Worm (Caenorhabditis elegans) whole organism, L3 larva: ENCODE data around the gene srsy-2.

Experiments used
- elt-2 ChIP-seq: sonication (generic microtip); optimal IDR thresholded peaks from 2 replicates; lab custom pipeline; 2016; ENCODE audit warnings: missing genetic modification reagents, mild to moderate bottlenecking, missing genetic modification characterization, missing compliant biosample characterization
- jun-1 ChIP-seq: fragments of 150-350 bp; optimal IDR thresholded peaks from 2 replicates; lab custom pipeline; 2014; ENCODE audit warnings: missing biosample characterization, missing genetic modification reagents, missing genetic modification characterization
- lin-15B ChIP-seq: fragments of 150-350 bp; optimal IDR thresholded peaks from 2 replicates; lab custom pipeline; 2014; ENCODE audit warnings: missing biosample characterization, missing genetic modification characterization
- mdl-1 ChIP-seq: fragments of 150-350 bp; optimal IDR thresholded peaks from 2 replicates; lab custom pipeline; 2014; ENCODE audit warnings: missing biosample characterization, missing genetic modification characterization
- nhr-237 ChIP-seq: fragments of 150-350 bp; optimal IDR thresholded peaks from 2 replicates; lab custom pipeline; 2014; ENCODE audit warnings: missing biosample characterization, missing genetic modification characterization
- zag-1 ChIP-seq: fragments of 150-350 bp; optimal IDR thresholded peaks from 2 replicates; lab custom pipeline; 2014; ENCODE audit warnings: missing biosample characterization, missing genetic modification characterization
- ztf-11 ChIP-seq: fragments of 150-350 bp; optimal IDR thresholded peaks from 2 replicates; lab custom pipeline; 2014; ENCODE audit warnings: missing biosample characterization, missing genetic modification characterization

ce11 chrII:6178743-6179129 is 48.2 kb downstream of the srsy-2 start:
- TF ChIP-seq zag-1 (tag; lab: Kevin White, UChicago): no peak
- TF ChIP-seq lin-15B (tag; lab: Kevin White, UChicago): no peak
- no peak for TF ChIP-seq nhr-237 (tag; lab: Kevin White, UChicago)
- TF ChIP-seq mdl-1 (tag; lab: Kevin White, UChicago): no peak
- no peak for TF ChIP-seq jun-1 (tag; lab: Kevin White, UChicago)
- TF ChIP-seq ztf-11: no peak
- TF ChIP-seq elt-2: no peak
